Worm (Caenorhabditis elegans) whole organism, L3 larva: ENCODE results near the gene Y51H7C.10.

Source experiments
- R02D3.7 ChIP-seq: fragments of 150-350 bp; optimal IDR thresholded peaks from 2 replicates; lab custom pipeline; 2014; ENCODE audit warnings: missing biosample characterization, missing genetic modification characterization
- ZK546.5 ChIP-seq: sonication (generic microtip); optimal IDR thresholded peaks from 2 replicates; lab custom pipeline; 2017; ENCODE audit warnings: missing biosample characterization, missing genetic modification characterization
- aly-2 ChIP-seq: fragments of 150-350 bp; optimal IDR thresholded peaks from 2 replicates; lab custom pipeline; 2014; ENCODE audit warnings: missing biosample characterization, missing genetic modification characterization
- ama-1 ChIP-seq: fragments of 150-350 bp; optimal IDR thresholded peaks from 2 replicates; lab custom pipeline; 2018
- ceh-16 ChIP-seq: sonication (generic microtip); optimal IDR thresholded peaks from 2 replicates; lab custom pipeline; 2017; ENCODE audit warnings: missing biosample characterization, missing genetic modification characterization
- ceh-28 ChIP-seq: fragments of 150-350 bp; optimal IDR thresholded peaks from 2 replicates; lab custom pipeline; 2014; ENCODE audit warnings: missing biosample characterization, missing genetic modification reagents, missing genetic modification characterization
- ceh-82 ChIP-seq: fragments of 150-350 bp; optimal IDR thresholded peaks from 2 replicates; lab custom pipeline; 2014; ENCODE audit warnings: missing biosample characterization, missing genetic modification characterization
- ceh-9 ChIP-seq: sonication (generic microtip); optimal IDR thresholded peaks from 2 replicates; lab custom pipeline; 2018; ENCODE audit warnings: missing biosample characterization, missing genetic modification characterization
- daf-12 ChIP-seq: fragments of 150-350 bp; optimal IDR thresholded peaks from 2 replicates; lab custom pipeline; 2014; ENCODE audit warnings: missing biosample characterization, missing genetic modification reagents, missing genetic modification characterization
- elt-1 ChIP-seq: fragments of 150-350 bp; optimal IDR thresholded peaks from 2 replicates; lab custom pipeline; 2014; ENCODE audit warnings: missing biosample characterization, missing genetic modification characterization
- elt-2 ChIP-seq: sonication (generic microtip); optimal IDR thresholded peaks from 2 replicates; lab custom pipeline; 2016; ENCODE audit warnings: missing genetic modification reagents, mild to moderate bottlenecking, missing genetic modification characterization, missing compliant biosample characterization
- eor-1 ChIP-seq, 2 experiments: fragments of 150-350 bp; optimal IDR thresholded peaks; 2 replicates each; lab custom pipeline; 2014 to 2018; ENCODE audit warnings: missing biosample characterization in 2 of 2, missing genetic modification characterization in 2 of 2
- fkh-2 ChIP-seq: fragments of 150-350 bp; optimal IDR thresholded peaks from 2 replicates; lab custom pipeline; 2014; ENCODE audit warnings: missing biosample characterization, missing genetic modification reagents, missing genetic modification characterization
- fos-1 ChIP-seq: fragments of 150-350 bp; optimal IDR thresholded peaks from 2 replicates; lab custom pipeline; 2014; ENCODE audit warnings: missing biosample characterization, missing genetic modification characterization
- hmg-11 ChIP-seq: sonication (generic microtip); optimal IDR thresholded peaks from 2 replicates; lab custom pipeline; 2016; ENCODE audit warnings: missing genetic modification characterization, missing compliant biosample characterization
- jun-1 ChIP-seq: fragments of 150-350 bp; optimal IDR thresholded peaks from 2 replicates; lab custom pipeline; 2014; ENCODE audit warnings: missing biosample characterization, missing genetic modification reagents, missing genetic modification characterization
- lin-15B ChIP-seq: fragments of 150-350 bp; optimal IDR thresholded peaks from 2 replicates; lab custom pipeline; 2014; ENCODE audit warnings: missing biosample characterization, missing genetic modification characterization
- lin-39 ChIP-seq: fragments of 150-350 bp; optimal IDR thresholded peaks from 2 replicates; lab custom pipeline; 2018; ENCODE audit warnings: missing biosample characterization, missing genetic modification reagents, missing genetic modification characterization
- lsy-12 ChIP-seq: sonication (generic microtip); optimal IDR thresholded peaks from 2 replicates; lab custom pipeline; 2016; ENCODE audit warnings: mild to moderate bottlenecking, missing genetic modification characterization, missing compliant biosample characterization
- mdl-1 ChIP-seq: fragments of 150-350 bp; optimal IDR thresholded peaks from 2 replicates; lab custom pipeline; 2014; ENCODE audit warnings: missing biosample characterization, missing genetic modification characterization
- mml-1 ChIP-seq: fragments of 150-350 bp; sonication (generic microtip); optimal IDR thresholded peaks from 3 replicates; lab custom pipeline; 2014; ENCODE audit warnings: missing biosample characterization, missing genetic modification characterization
- nfya-1 ChIP-seq: sonication (generic microtip); optimal IDR thresholded peaks from 2 replicates; lab custom pipeline; 2017; ENCODE audit warnings: missing genetic modification characterization, mild to moderate bottlenecking, missing compliant biosample characterization, antibody characterized with exemption, moderate library complexity; ENCODE audit not compliant: insufficient read depth
- nhr-11 ChIP-seq: fragments of 150-350 bp; optimal IDR thresholded peaks from 2 replicates; lab custom pipeline; 2014; ENCODE audit warnings: missing biosample characterization, missing genetic modification characterization
- nhr-12 ChIP-seq: fragments of 150-350 bp; optimal IDR thresholded peaks from 2 replicates; lab custom pipeline; 2014; ENCODE audit warnings: missing biosample characterization, missing genetic modification characterization
- nhr-23 ChIP-seq: fragments of 150-350 bp; optimal IDR thresholded peaks from 2 replicates; lab custom pipeline; 2014; ENCODE audit warnings: missing biosample characterization, missing genetic modification reagents, missing genetic modification characterization
- nhr-237 ChIP-seq: fragments of 150-350 bp; optimal IDR thresholded peaks from 2 replicates; lab custom pipeline; 2014; ENCODE audit warnings: missing biosample characterization, missing genetic modification characterization
- nhr-25 ChIP-seq: sonication (generic microtip); optimal IDR thresholded peaks from 2 replicates; lab custom pipeline; 2017; ENCODE audit warnings: missing biosample characterization, missing genetic modification characterization
- nhr-28 ChIP-seq: fragments of 150-350 bp; optimal IDR thresholded peaks from 2 replicates; lab custom pipeline; 2014; ENCODE audit warnings: missing biosample characterization, missing genetic modification characterization
- nhr-43 ChIP-seq: sonication (generic microtip); optimal IDR thresholded peaks from 2 replicates; lab custom pipeline; 2016; ENCODE audit warnings: mild to moderate bottlenecking, missing genetic modification characterization, missing compliant biosample characterization; ENCODE audit not compliant: poor library complexity, severe bottlenecking
- nhr-67 ChIP-seq: fragments of 150-350 bp; optimal IDR thresholded peaks from 2 replicates; lab custom pipeline; 2014; ENCODE audit warnings: missing biosample characterization, missing genetic modification characterization
- nhr-77 ChIP-seq: fragments of 150-350 bp; optimal IDR thresholded peaks from 2 replicates; lab custom pipeline; 2014; ENCODE audit warnings: missing biosample characterization, missing genetic modification characterization
- pha-4 ChIP-seq: fragments of 150-350 bp; optimal IDR thresholded peaks from 2 replicates; lab custom pipeline; 2014; ENCODE audit warnings: missing biosample characterization, missing genetic modification reagents, missing genetic modification characterization
- pqm-1 ChIP-seq: fragments of 150-350 bp; optimal IDR thresholded peaks from 2 replicates; lab custom pipeline; 2017; ENCODE audit warnings: missing biosample characterization, missing genetic modification characterization, inconsistent platforms
- sea-2 ChIP-seq: fragments of 150-350 bp; sonication (generic microtip); optimal IDR thresholded peaks from 4 replicates; lab custom pipeline; 2014; ENCODE audit warnings: missing biosample characterization, missing genetic modification reagents, missing genetic modification characterization
- skn-1 ChIP-seq: fragments of 150-350 bp; optimal IDR thresholded peaks from 2 replicates; lab custom pipeline; 2014; ENCODE audit warnings: missing biosample characterization, missing genetic modification characterization
- snpc-4 ChIP-seq: fragments of 150-350 bp; optimal IDR thresholded peaks from 2 replicates; lab custom pipeline; 2014; ENCODE audit warnings: missing biosample characterization, missing genetic modification characterization
- tbx-2 ChIP-seq: sonication (generic microtip); optimal IDR thresholded peaks from 2 replicates; lab custom pipeline; 2016; ENCODE audit warnings: mild to moderate bottlenecking, missing genetic modification characterization, missing compliant biosample characterization
- unc-39 ChIP-seq: sonication (generic microtip); optimal IDR thresholded peaks from 4 replicates; lab custom pipeline; 2017; ENCODE audit warnings: missing biosample characterization, missing genetic modification characterization
- unc-62 ChIP-seq: fragments of 150-350 bp; sonication (generic microtip); optimal IDR thresholded peaks from 4 replicates; lab custom pipeline; 2014; ENCODE audit warnings: missing biosample characterization, missing genetic modification reagents, missing genetic modification characterization
- zag-1 ChIP-seq: fragments of 150-350 bp; optimal IDR thresholded peaks from 2 replicates; lab custom pipeline; 2014; ENCODE audit warnings: missing biosample characterization, missing genetic modification characterization
- ztf-11 ChIP-seq: fragments of 150-350 bp; optimal IDR thresholded peaks from 2 replicates; lab custom pipeline; 2014; ENCODE audit warnings: missing biosample characterization, missing genetic modification characterization
- ztf-4 ChIP-seq: fragments of 150-350 bp; optimal IDR thresholded peaks from 2 replicates; lab custom pipeline; 2014; ENCODE audit warnings: missing biosample characterization, missing genetic modification characterization

Gene Y51H7C.10

ce11 chrII:1441479-1441878 is 17.9 kb upstream of the Y51H7C.10 start:
- no peak for TF ChIP-seq pha-4
- TF ChIP-seq nhr-43 (tag; lab: Kevin White, UChicago) = no peak
- TF ChIP-seq unc-39 = no peak
- TF ChIP-seq ceh-9 (tag; lab: Kevin White, UChicago) = no peak
- TF ChIP-seq elt-1 = no peak

- no peak for TF ChIP-seq fkh-2
- TF ChIP-seq unc-62 (GFP tag; lab: Kevin White, UChicago) = no peak
- no peak for TF ChIP-seq jun-1 (tag; lab: Kevin White, UChicago)
- no peak for TF ChIP-seq tbx-2
- TF ChIP-seq daf-12 (tag; lab: Kevin White, UChicago) = no peak
- no peak for TF ChIP-seq ama-1 (lab: Kevin White, UChicago)
- TF ChIP-seq, all 47 proteins: peak for 0
These were observed 14.7 kb upstream of the Y51H7C.10 start, which contains the start of gene Y51H7C.3 for ce11 chrII:1438336-1438589. Gene Y51H7C.3 (plus strand): TSS chrII:1438490.

ce11 chrII:1437449-1438335 is 14.1 kb upstream of the Y51H7C.10 start, which contains the start of gene nol-6:
Gene nol-6 (minus strand): TSS chrII:1437499.
- TF ChIP-seq nhr-43 (tag; lab: Kevin White, UChicago) (no peak), ceh-82 (tag; lab: Kevin White, UChicago) (no peak), unc-62 (GFP tag; lab: Kevin White, UChicago) (no peak), sea-2 (GFP tag; lab: Kevin White, UChicago) (no peak), pha-4 (peak; percentile 61), ceh-28 (tag; lab: Kevin White, UChicago) (no peak), ZK546.5 (tag; lab: Kevin White, UChicago) (no peak), unc-39 (no peak), nhr-12 (tag; lab: Kevin White, UChicago) (no peak), aly-2 (tag; lab: Kevin White, UChicago) (no peak), tbx-2 (no peak), elt-2 (tag; lab: Kevin White, UChicago) (no peak), lin-39 (tag; lab: Kevin White, UChicago) (no peak), ztf-11 (tag; lab: Kevin White, UChicago) (no peak), zag-1 (tag; lab: Kevin White, UChicago) (no peak), nhr-23 (tag; lab: Kevin White, UChicago) (peak; percentile 5), fkh-2 (no peak), nhr-25 (no peak), elt-1 (no peak), nfya-1 (tag; lab: Kevin White, UChicago) (peak; percentile 56), ztf-4 (tag; lab: Kevin White, UChicago) (no peak), nhr-11 (no peak), pqm-1 (tag; lab: Kevin White, UChicago) (no peak), mdl-1 (no peak), nhr-237 (tag; lab: Kevin White, UChicago) (no peak), snpc-4 (no peak), jun-1 (tag; lab: Kevin White, UChicago) (no peak), ceh-9 (tag; lab: Kevin White, UChicago) (no peak), nhr-77 (tag; lab: Kevin White, UChicago) (no peak), skn-1 (no peak), ceh-16 (tag; lab: Kevin White, UChicago) (no peak), nhr-67 (tag; lab: Kevin White, UChicago) (no peak), daf-12 (tag; lab: Kevin White, UChicago) (no peak), lin-15B (tag; lab: Kevin White, UChicago) (peak; percentile 46), hmg-11 (tag; lab: Kevin White, UChicago) (no peak), fos-1 (no peak), lsy-12 (tag; lab: Kevin White, UChicago) (no peak), nhr-28 (tag; lab: Kevin White, UChicago) (no peak), mml-1 (tag; lab: Kevin White, UChicago) (no peak), R02D3.7 (tag; lab: Kevin White, UChicago) (peak; percentile 93), eor-1 (tag; optimal IDR thresholded peaks at IDR 0.05; lab: Kevin White, UChicago) (no peak)
- TF ChIP-seq, all 47 proteins: peak for 5
